Worm (Caenorhabditis elegans) whole organism, L4/young adult: ENCODE results near the gene F26D11.1.

Experiments used
- W03F9.2 ChIP-seq: fragments of 150-350 bp; optimal IDR thresholded peaks from 2 replicates; lab custom pipeline; 2014; ENCODE audit warnings: missing biosample characterization, missing genetic modification characterization
- dao-5 ChIP-seq: sonication (generic microtip); optimal IDR thresholded peaks from 2 replicates; lab custom pipeline; 2016; ENCODE audit warnings: missing genotype, missing genetic modification characterization, moderate library complexity, missing compliant biosample characterization
- him-1 ChIP-seq: sonication (generic microtip); optimal IDR thresholded peaks from 2 replicates; lab custom pipeline; 2016; ENCODE audit warnings: missing genotype, missing genetic modification reagents, missing genetic modification characterization, missing compliant biosample characterization

DNA sequence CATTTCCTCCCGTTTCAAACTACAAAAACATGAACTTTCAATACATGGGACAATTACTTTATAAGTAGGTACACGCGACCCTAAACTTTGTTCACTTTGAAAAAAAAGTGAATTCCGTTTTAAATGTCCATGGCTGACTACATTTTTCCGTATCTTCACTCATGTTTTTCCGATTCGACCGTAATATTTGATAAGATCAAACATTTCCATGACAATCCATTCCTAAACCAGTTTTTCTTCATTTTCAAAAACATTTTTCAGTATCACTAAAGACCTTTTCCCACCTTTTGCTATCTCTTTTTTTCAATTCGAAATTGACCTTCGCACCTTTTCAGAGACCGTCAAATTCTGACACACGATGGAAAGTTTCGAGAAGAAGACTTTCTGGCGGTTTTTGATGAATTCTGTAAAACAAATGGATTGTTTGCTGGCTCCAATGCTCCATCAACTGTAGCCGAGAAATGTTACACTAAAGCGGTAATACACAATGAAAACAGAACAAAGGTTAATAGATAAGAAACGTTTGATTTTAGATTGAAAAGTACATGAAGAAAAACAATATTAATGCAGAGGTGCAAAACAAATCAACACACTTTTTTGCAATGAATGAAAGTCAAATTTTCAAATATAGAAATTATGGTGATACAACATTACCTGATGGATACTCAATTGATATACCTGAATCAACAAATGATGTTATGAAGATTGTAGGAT lies 46.2 kb downstream of the F26D11.1 start:
- no peak for TF ChIP-seq W03F9.2 (tag; lab: Kevin White, UChicago)
- TF ChIP-seq him-1 (tag; lab: Kevin White, UChicago): no peak
- no peak for TF ChIP-seq dao-5 (tag; lab: Kevin White, UChicago)
